Fruit fly (Drosophila melanogaster) whole organism, embryonic: ENCODE measurements around the gene Cadps.

Experiments
- Adf1 ChIP-seq: fragments of 200-800 bp; sonication (Bioruptor generic); IDR thresholded peaks from 2 replicates; pipeline ENCODE4 v1.3.6; 2022; ENCODE audit warnings: missing biosample characterization, missing genetic modification characterization
- Aef1 ChIP-seq: fragments of 200-800 bp; sonication (Bioruptor generic); IDR thresholded peaks from 3 replicates; pipeline ENCODE4 v1.3.6; 2022; ENCODE audit warnings: missing biosample characterization, missing genetic modification characterization
- Awh ChIP-seq: fragments of 200-800 bp; sonication (Bioruptor generic); IDR thresholded peaks from 2 replicates; pipeline ENCODE4, ENCODE4 v1.3.6; 2022; ENCODE audit warnings: missing biosample characterization, missing genetic modification characterization
- CG10462 ChIP-seq: fragments of 200-800 bp; sonication (Bioruptor generic); optimal IDR thresholded peaks from 2 replicates; lab custom pipeline; 2016; ENCODE audit warnings: missing biosample characterization, missing genetic modification characterization
- CG12299 ChIP-seq: fragments of 200-800 bp; sonication (Bioruptor generic); optimal IDR thresholded peaks from 2 replicates; lab custom pipeline; 2018; ENCODE audit warnings: missing biosample characterization, mild to moderate bottlenecking, missing genetic modification characterization
- CG12659 ChIP-seq: fragments of 200-800 bp; sonication (Bioruptor generic); optimal IDR thresholded peaks from 3 replicates; lab custom pipeline; 2017; ENCODE audit warnings: mild to moderate bottlenecking, missing biosample characterization, missing genetic modification reagents, missing genetic modification characterization
- CG14710 ChIP-seq: fragments of 200-800 bp; sonication (Bioruptor generic); optimal IDR thresholded peaks from 3 replicates; lab custom pipeline; 2019; ENCODE audit warnings: missing biosample characterization, mild to moderate bottlenecking, missing genetic modification characterization, moderate library complexity
- CG15479 ChIP-seq: fragments of 200-800 bp; sonication (Bioruptor generic); optimal IDR thresholded peaks from 3 replicates; lab custom pipeline; 2019; ENCODE audit warnings: missing biosample characterization, mild to moderate bottlenecking, missing genetic modification characterization, moderate library complexity
- CG17612 ChIP-seq: fragments of 200-800 bp; sonication (Bioruptor generic); IDR thresholded peaks from 2 replicates; pipeline ENCODE4 v1.3.6; 2022; ENCODE audit warnings: missing biosample characterization, missing genetic modification characterization
- CG2120 ChIP-seq: fragments of 200-800 bp; sonication (Bioruptor generic); optimal IDR thresholded peaks from 3 replicates; lab custom pipeline; 2016; ENCODE audit warnings: missing biosample characterization, missing genetic modification characterization
- CG2199 ChIP-seq: fragments of 200-800 bp; sonication (Bioruptor generic); IDR thresholded peaks from 3 replicates; pipeline ENCODE4 v1.3.6; 2022; ENCODE audit warnings: missing biosample characterization, missing genetic modification characterization
- CG30403 ChIP-seq: fragments of 200-800 bp; sonication (Bioruptor generic); optimal IDR thresholded peaks from 3 replicates; lab custom pipeline; 2016; ENCODE audit warnings: missing biosample characterization, missing genetic modification characterization
- CG31388 ChIP-seq: fragments of 200-800 bp; sonication (Bioruptor generic); optimal IDR thresholded peaks from 2 replicates; lab custom pipeline; 2016; ENCODE audit warnings: missing biosample characterization, missing genetic modification characterization
- CG5180 ChIP-seq: fragments of 200-800 bp; sonication (Bioruptor generic); optimal IDR thresholded peaks from 3 replicates; lab custom pipeline; 2017; ENCODE audit warnings: missing biosample characterization, missing genetic modification characterization, mild to moderate bottlenecking, moderate library complexity, missing genetic modification reagents
- CG6791 ChIP-seq: fragments of 200-800 bp; sonication (Bioruptor generic); IDR thresholded peaks from 3 replicates; pipeline ENCODE4 v1.3.6; 2022; ENCODE audit warnings: missing biosample characterization, missing genetic modification characterization; ENCODE audit not compliant: partially characterized antibody
- CG6854 ChIP-seq: fragments of 200-800 bp; sonication (Bioruptor generic); optimal IDR thresholded peaks from 3 replicates; lab custom pipeline; 2017; ENCODE audit warnings: missing biosample characterization, mild to moderate bottlenecking, missing genetic modification characterization
- CG7372 ChIP-seq: fragments of 200-800 bp; sonication (Bioruptor generic); IDR thresholded peaks from 2 replicates; pipeline ENCODE4 v1.3.6; 2022; ENCODE audit warnings: missing biosample characterization, missing genetic modification characterization
- CG7963 ChIP-seq: fragments of 200-800 bp; sonication (Bioruptor generic); IDR thresholded peaks from 3 replicates; pipeline ENCODE4 v1.3.6; 2022; ENCODE audit warnings: missing biosample characterization, missing genetic modification characterization; ENCODE audit not compliant: partially characterized antibody
- CG8290 ChIP-seq, 3 experiments: fragments of 200-800 bp; sonication (Bioruptor generic); optimal IDR thresholded peaks; 2 replicates each; lab custom pipeline; 2016 to 2019; ENCODE audit warnings: missing biosample characterization in 3 of 3, missing genetic modification characterization in 3 of 3, mild to moderate bottlenecking in 2 of 3, moderate library complexity in 1 of 3
- D19A ChIP-seq: fragments of 200-800 bp; optimal IDR thresholded peaks from 3 replicates; lab custom pipeline; 2019; ENCODE audit warnings: missing biosample characterization, mild to moderate bottlenecking, missing genetic modification characterization, moderate library complexity
- Dip3 ChIP-seq: fragments of 200-800 bp; sonication (Bioruptor generic); optimal IDR thresholded peaks from 3 replicates; lab custom pipeline; 2016; ENCODE audit warnings: missing biosample characterization, missing genetic modification characterization
- Drgx ChIP-seq: fragments of 200-800 bp; sonication (Bioruptor generic); IDR thresholded peaks from 2 replicates; pipeline ENCODE4 v1.3.6; 2022; ENCODE audit warnings: missing biosample characterization, missing genetic modification characterization
- HmgZ ChIP-seq: fragments of 200-800 bp; sonication (Bioruptor generic); optimal IDR thresholded peaks from 2 replicates; lab custom pipeline; 2018; ENCODE audit warnings: missing biosample characterization, mild to moderate bottlenecking, missing genetic modification characterization
- Hr3 ChIP-seq: fragments of 200-800 bp; sonication (Bioruptor generic); optimal IDR thresholded peaks from 3 replicates; lab custom pipeline; 2016; ENCODE audit warnings: missing biosample characterization, missing genetic modification characterization
- MESR4 ChIP-seq: fragments of 200-800 bp; sonication (Bioruptor generic); optimal IDR thresholded peaks from 2 replicates; lab custom pipeline; 2018; ENCODE audit warnings: missing biosample characterization, mild to moderate bottlenecking, missing genetic modification characterization, moderate library complexity
- Mad ChIP-seq: fragments of 200-800 bp; sonication (Bioruptor generic); optimal IDR thresholded peaks from 2 replicates; lab custom pipeline; 2016; ENCODE audit warnings: missing biosample characterization, missing genetic modification characterization
- Nf-YA ChIP-seq: fragments of 200-800 bp; sonication (Bioruptor generic); IDR thresholded peaks from 2 replicates; pipeline ENCODE4 v1.3.6; 2022; ENCODE audit warnings: missing biosample characterization, missing genetic modification characterization
- Pdp1 ChIP-seq, 2 experiments: fragments of 200-800 bp; sonication (Bioruptor generic); optimal IDR thresholded peaks; 3 replicates each; lab custom pipeline; 2016; ENCODE audit warnings: missing biosample characterization in 2 of 2, missing genetic modification characterization in 2 of 2, mild to moderate bottlenecking in 1 of 2, moderate library complexity in 1 of 2
- Sox100B ChIP-seq: fragments of 200-800 bp; sonication (Bioruptor generic); optimal IDR thresholded peaks from 3 replicates; lab custom pipeline; 2018; ENCODE audit warnings: missing biosample characterization, mild to moderate bottlenecking, missing genetic modification characterization
- Sry-δ ChIP-seq: fragments of 200-800 bp; sonication (Bioruptor generic); optimal IDR thresholded peaks from 2 replicates; lab custom pipeline; 2016; ENCODE audit warnings: missing biosample characterization, missing genetic modification characterization
- Ssrp ChIP-seq: fragments of 200-800 bp; sonication (Bioruptor generic); optimal IDR thresholded peaks from 2 replicates; lab custom pipeline; 2018; ENCODE audit warnings: missing biosample characterization, mild to moderate bottlenecking, missing genetic modification characterization, moderate library complexity
- YL-1 ChIP-seq: fragments of 200-800 bp; sonication (Bioruptor generic); optimal IDR thresholded peaks from 3 replicates; lab custom pipeline; 2017; ENCODE audit warnings: missing biosample characterization, mild to moderate bottlenecking, missing genetic modification characterization
- bab2 ChIP-seq: fragments of 200-800 bp; sonication (Bioruptor generic); optimal IDR thresholded peaks from 2 replicates; lab custom pipeline; 2016; ENCODE audit warnings: missing biosample characterization, missing genetic modification characterization
- br ChIP-seq: fragments of >200 bp; optimal IDR thresholded peaks from 2 replicates; lab custom pipeline; 2017
- caup ChIP-seq: fragments of 200-800 bp; sonication (Bioruptor generic); optimal IDR thresholded peaks from 3 replicates; lab custom pipeline; 2017; ENCODE audit warnings: missing biosample characterization, mild to moderate bottlenecking, missing genetic modification characterization, moderate library complexity; ENCODE audit not compliant: severe bottlenecking
- crp ChIP-seq, 2 experiments: fragments of 200-800 bp; sonication (Bioruptor generic); optimal IDR thresholded peaks; 2 replicates in 1 of 2; 3 replicates in 1 of 2; lab custom pipeline; 2017; ENCODE audit warnings: missing biosample characterization in 2 of 2, missing genetic modification characterization in 2 of 2, mild to moderate bottlenecking in 1 of 2, moderate library complexity in 1 of 2
- dpn ChIP-seq, 2 experiments: fragments of 200-800 bp; sonication (Bioruptor generic); optimal IDR thresholded peaks; 3 replicates each; lab custom pipeline; 2016; ENCODE audit warnings: missing biosample characterization in 2 of 2, missing genetic modification characterization in 2 of 2
- ewg ChIP-seq: fragments of 200-800 bp; sonication (Bioruptor generic); optimal IDR thresholded peaks from 3 replicates; lab custom pipeline; 2017; ENCODE audit warnings: mild to moderate bottlenecking, missing biosample characterization, missing genetic modification reagents, missing genetic modification characterization
- gem ChIP-seq: fragments of 200-800 bp; sonication (Bioruptor generic); optimal IDR thresholded peaks from 2 replicates; lab custom pipeline; 2019; ENCODE audit warnings: missing biosample characterization, mild to moderate bottlenecking, missing genetic modification characterization, moderate library complexity
- gfzf ChIP-seq: fragments of 200-800 bp; sonication (Bioruptor generic); optimal IDR thresholded peaks from 2 replicates; lab custom pipeline; 2016; ENCODE audit warnings: missing biosample characterization, mild to moderate bottlenecking, missing genetic modification characterization, moderate library complexity
- lmd ChIP-seq: fragments of 200-800 bp; sonication (Bioruptor generic); IDR thresholded peaks from 2 replicates; pipeline ENCODE4 v1.3.6; 2022; ENCODE audit warnings: missing biosample characterization, missing genetic modification characterization
- lola ChIP-seq, 3 experiments: fragments of >200 bp in 2 of 3; fragments of 200-800 bp in 1 of 3; sonication (Bioruptor generic) in 1 of 3; optimal IDR thresholded peaks; 2 replicates each; lab custom pipeline; 2017 to 2019; ENCODE audit warnings: missing biosample characterization in 3 of 3, missing genetic modification characterization in 3 of 3, mild to moderate bottlenecking in 1 of 3, moderate library complexity in 1 of 3
- mam ChIP-seq: fragments of 200-800 bp; sonication (Bioruptor generic); optimal IDR thresholded peaks from 3 replicates; lab custom pipeline; 2016; ENCODE audit warnings: missing biosample characterization, missing genetic modification characterization
- onecut ChIP-seq: fragments of 200-800 bp; sonication (Bioruptor generic); IDR thresholded peaks from 2 replicates; pipeline ENCODE4 v1.3.6; 2022; ENCODE audit warnings: missing biosample characterization, missing genetic modification characterization
- p53 ChIP-seq: fragments of 200-800 bp; sonication (Bioruptor generic); optimal IDR thresholded peaks from 2 replicates; lab custom pipeline; 2016; ENCODE audit warnings: missing biosample characterization, missing genetic modification characterization
- sens ChIP-seq: fragments of 200-800 bp; sonication (Bioruptor generic); peaks from one replicate; lab custom pipeline; 2016; ENCODE audit warnings: missing biosample characterization, missing genetic modification characterization
- stwl ChIP-seq: fragments of 200-800 bp; sonication (Bioruptor generic); optimal IDR thresholded peaks from 3 replicates; lab custom pipeline; 2018; ENCODE audit warnings: missing biosample characterization, mild to moderate bottlenecking, missing genetic modification characterization, moderate library complexity
- tap ChIP-seq: fragments of 200-800 bp; optimal IDR thresholded peaks from 3 replicates; lab custom pipeline; 2019; ENCODE audit warnings: missing biosample characterization, mild to moderate bottlenecking, missing genetic modification characterization, moderate library complexity
- trem ChIP-seq: fragments of 200-800 bp; optimal IDR thresholded peaks from 3 replicates; lab custom pipeline; 2019; ENCODE audit warnings: missing biosample characterization, mild to moderate bottlenecking, missing genetic modification characterization, moderate library complexity
- wdn ChIP-seq: fragments of 200-800 bp; sonication (Bioruptor generic); IDR thresholded peaks from 2 replicates; pipeline ENCODE4 v1.3.6; 2022; ENCODE audit warnings: missing biosample characterization, missing genetic modification characterization

Gene Cadps

dm6 chr4:1230564-1230964 is at the start of gene Cadps, which contains the start of gene Dyrk3 (continued):
- TF ChIP-seq gfzf (GFP tag; lab: Kevin White, UChicago) (peak; percentile 74), Ssrp (tag; lab: Kevin White, UChicago) (peak; percentile 15), sens (GFP tag; lab: Kevin White, UChicago) (peak; percentile 87), MESR4 (peak; percentile 91), CG6854 (GFP tag; lab: Kevin White, UChicago) (no peak), trem (peak; percentile 19), CG2199 (GFP tag; lab: Robert Waterston, UW) (peak; percentile 81; the same call in 1 of the 3 replicates), Adf1 (GFP tag; lab: Robert Waterston, UW) (no peak), CG7372 (GFP tag; lab: Robert Waterston, UW) (no peak), CG15479 (GFP tag; lab: Kevin White, UChicago) (peak; percentile 65), crp (GFP tag; optimal IDR thresholded peaks at IDR 0.05; lab: Kevin White, UChicago) (peak in 1 of 2 experiments; percentile 17), CG30403 (no peak), Dip3 (no peak), gem (peak; percentile 27), CG8290 (GFP tag; optimal IDR thresholded peaks at IDR 0.05; lab: Kevin White, UChicago) (no peak), CG8290 (tag; optimal IDR thresholded peaks at IDR 0.05; lab: Kevin White, UChicago) (peak; percentile 11 to 71), stwl (tag; lab: Kevin White, UChicago) (peak; percentile 16), YL-1 (GFP tag; lab: Kevin White, UChicago) (peak; percentile 66), CG14710 (tag; lab: Kevin White, UChicago) (peak; percentile 52), lola (GFP tag; optimal IDR thresholded peaks at IDR 0.05; lab: Kevin White, UChicago) (peak in 1 of 3 experiments; percentile 64), caup (no peak), Awh (no peak), HmgZ (peak; percentile 35), Mad (GFP tag; lab: Kevin White, UChicago) (peak; percentile 33), Pdp1 (GFP tag; optimal IDR thresholded peaks at IDR 0.05; lab: Kevin White, UChicago) (peak in 1 of 2 experiments; percentile 39)

dm6 chr4:1181591-1182125 is 49.0 kb upstream of the Cadps start, which contains the start of gene pho:
pho (minus strand) TSS chr4:1181628.
- TF ChIP-seq Sox100B, result peak; percentile 37
- TF ChIP-seq Hr3 (GFP tag; lab: Kevin White, UChicago), result peak; percentile 62
- TF ChIP-seq Mad (GFP tag; lab: Kevin White, UChicago), result peak; percentile 3
- peak; percentile 6 to 14 for TF ChIP-seq dpn (GFP tag; optimal IDR thresholded peaks at IDR 0.05; lab: Kevin White, UChicago)
- TF ChIP-seq tap (tag; lab: Kevin White, UChicago), result no peak
- TF ChIP-seq CG10462 (GFP tag; lab: Kevin White, UChicago), result no peak
- no peak for TF ChIP-seq Nf-YA
- no peak for TF ChIP-seq Drgx (GFP tag; lab: Robert Waterston, UW)
- TF ChIP-seq ewg (GFP tag; lab: Kevin White, UChicago), result no peak
- no peak for TF ChIP-seq br
- TF ChIP-seq CG6791 (GFP tag; lab: Robert Waterston, UW), result no peak
- TF ChIP-seq D19A, result peak; percentile 45
- TF ChIP-seq CG12659 (GFP tag; lab: Kevin White, UChicago), result peak; percentile 31
- peak; percentile 56 for TF ChIP-seq Sry-δ
- TF ChIP-seq CG7963 (GFP tag; lab: Robert Waterston, UW), result no peak
- no peak for TF ChIP-seq CG5180 (GFP tag; lab: Kevin White, UChicago)
- no peak for TF ChIP-seq lmd (GFP tag; lab: Robert Waterston, UW)
- no peak for TF ChIP-seq CG17612 (GFP tag; lab: Robert Waterston, UW)
- no peak for TF ChIP-seq HmgZ
- peak; percentile 33 for TF ChIP-seq mam (GFP tag; lab: Kevin White, UChicago)
- peak; percentile 43 for TF ChIP-seq CG2120 (GFP tag; lab: Kevin White, UChicago)
- no peak for TF ChIP-seq p53 (GFP tag; lab: Kevin White, UChicago)
- TF ChIP-seq CG31388, result no peak
- TF ChIP-seq onecut, result no peak
- no peak for TF ChIP-seq wdn
- TF ChIP-seq Aef1 (GFP tag; lab: Robert Waterston, UW), result no peak
- peak; percentile 19 for TF ChIP-seq bab2 (GFP tag; lab: Kevin White, UChicago)
- TF ChIP-seq CG12299 (tag; lab: Kevin White, UChicago), result no peak
